Worm (Caenorhabditis elegans) whole organism, late embryonic: ENCODE data around the gene F58A6.5.

Experiments used
- C08G9.2 ChIP-seq: sonication (generic microtip); optimal IDR thresholded peaks from 2 replicates; lab custom pipeline; 2016; ENCODE audit warnings: mild to moderate bottlenecking, missing genetic modification characterization, moderate library complexity, missing compliant biosample characterization
- C38D4.7 ChIP-seq: fragments of 200-800 bp; sonication (Bioruptor generic); optimal IDR thresholded peaks from 2 replicates; lab custom pipeline; 2018; ENCODE audit warnings: mild to moderate bottlenecking, missing genetic modification characterization, moderate library complexity, missing compliant biosample characterization
- F13H6.1 ChIP-seq: sonication (generic microtip); optimal IDR thresholded peaks from 2 replicates; lab custom pipeline; 2016; ENCODE audit warnings: missing genetic modification characterization, missing compliant biosample characterization
- T23F11.4 ChIP-seq: fragments of 200-800 bp; sonication (Bioruptor generic); optimal IDR thresholded peaks from 2 replicates; lab custom pipeline; 2018; ENCODE audit warnings: mild to moderate bottlenecking, missing genetic modification characterization, missing compliant biosample characterization
- Y22D7AL.16 ChIP-seq: sonication (generic microtip); optimal IDR thresholded peaks from 2 replicates; lab custom pipeline; 2016; ENCODE audit warnings: missing genetic modification characterization, missing compliant biosample characterization
- ama-1 ChIP-seq: fragments of 150-350 bp; optimal IDR thresholded peaks from 2 replicates; lab custom pipeline; 2014
- ceh-14 ChIP-seq: sonication (generic microtip); optimal IDR thresholded peaks from 2 replicates; lab custom pipeline; 2016; ENCODE audit warnings: missing genotype, missing genetic modification characterization, missing compliant biosample characterization
- ceh-18 ChIP-seq: sonication (generic microtip); optimal IDR thresholded peaks from 2 replicates; lab custom pipeline; 2016; ENCODE audit warnings: missing genetic modification characterization, missing compliant biosample characterization
- ceh-2 ChIP-seq: sonication (generic microtip); optimal IDR thresholded peaks from 2 replicates; lab custom pipeline; 2016; ENCODE audit warnings: missing genotype, missing genetic modification characterization, missing compliant biosample characterization
- ceh-22 ChIP-seq: sonication (generic microtip); optimal IDR thresholded peaks from 2 replicates; lab custom pipeline; 2017; ENCODE audit warnings: missing biosample characterization, missing genetic modification characterization
- ceh-24 ChIP-seq: sonication (generic microtip); optimal IDR thresholded peaks from 2 replicates; lab custom pipeline; 2016; ENCODE audit warnings: mild to moderate bottlenecking, missing genetic modification characterization, missing compliant biosample characterization
- ceh-30 ChIP-seq: fragments of 150-350 bp; optimal IDR thresholded peaks from 2 replicates; lab custom pipeline; 2014; ENCODE audit warnings: missing biosample characterization, missing genetic modification characterization
- ceh-31 ChIP-seq: sonication (generic microtip); optimal IDR thresholded peaks from 2 replicates; lab custom pipeline; 2016; ENCODE audit warnings: missing genetic modification characterization, missing compliant biosample characterization
- ceh-34 ChIP-seq: sonication (generic microtip); optimal IDR thresholded peaks from 2 replicates; lab custom pipeline; 2016; ENCODE audit warnings: mild to moderate bottlenecking, missing genetic modification characterization, missing compliant biosample characterization
- ceh-45 ChIP-seq: fragments of 200-800 bp; sonication (Bioruptor generic); IDR thresholded peaks from 2 replicates; pipeline ENCODE4 v1.3.6; 2022; ENCODE audit warnings: missing genetic modification reagents, missing genetic modification characterization, missing compliant biosample characterization
- ceh-48 ChIP-seq: sonication (generic microtip); optimal IDR thresholded peaks from 2 replicates; lab custom pipeline; 2016; ENCODE audit warnings: missing genetic modification characterization, inconsistent platforms, missing compliant biosample characterization
- ceh-6 ChIP-seq: fragments of 200-800 bp; sonication (Bioruptor generic); optimal IDR thresholded peaks from 2 replicates; lab custom pipeline; 2018; ENCODE audit warnings: mild to moderate bottlenecking, missing genetic modification characterization, missing compliant biosample characterization
- che-1 ChIP-seq: sonication (generic microtip); optimal IDR thresholded peaks from 2 replicates; lab custom pipeline; 2016; ENCODE audit warnings: mild to moderate bottlenecking, missing genetic modification characterization, missing compliant biosample characterization
- dmd-4 ChIP-seq: sonication (generic microtip); optimal IDR thresholded peaks from 2 replicates; lab custom pipeline; 2016; ENCODE audit warnings: borderline replicate concordance, missing genetic modification characterization, missing compliant biosample characterization
- dve-1 ChIP-seq: sonication (generic microtip); optimal IDR thresholded peaks from 2 replicates; lab custom pipeline; 2017; ENCODE audit warnings: antibody characterized with exemption, mild to moderate bottlenecking, missing genetic modification characterization, missing compliant biosample characterization
- elt-2 ChIP-seq: sonication (generic microtip); optimal IDR thresholded peaks from 2 replicates; lab custom pipeline; 2016; ENCODE audit warnings: missing genetic modification reagents, missing genetic modification characterization, missing compliant biosample characterization
- elt-4 ChIP-seq: sonication (generic microtip); optimal IDR thresholded peaks from 2 replicates; lab custom pipeline; 2016; ENCODE audit warnings: missing genetic modification characterization, missing compliant biosample characterization
- eyg-1 ChIP-seq: sonication (generic microtip); optimal IDR thresholded peaks from 2 replicates; lab custom pipeline; 2016; ENCODE audit warnings: missing genotype, missing genetic modification characterization, missing compliant biosample characterization
- fkh-10 ChIP-seq: fragments of 150-350 bp; optimal IDR thresholded peaks from 2 replicates; lab custom pipeline; 2014; ENCODE audit warnings: missing biosample characterization, missing genetic modification reagents, missing genetic modification characterization
- fkh-6 ChIP-seq: sonication (generic microtip); optimal IDR thresholded peaks from 2 replicates; lab custom pipeline; 2016; ENCODE audit warnings: missing genetic modification characterization, missing compliant biosample characterization
- hlh-15 ChIP-seq: sonication (generic microtip); optimal IDR thresholded peaks from 2 replicates; lab custom pipeline; 2016; ENCODE audit warnings: missing genetic modification characterization, missing compliant biosample characterization
- hlh-30 ChIP-seq: sonication (generic microtip); optimal IDR thresholded peaks from 2 replicates; lab custom pipeline; 2017; ENCODE audit warnings: antibody characterized with exemption, missing genetic modification characterization, missing compliant biosample characterization; ENCODE audit not compliant: insufficient read depth
- hlh-8 ChIP-seq: sonication (generic microtip); optimal IDR thresholded peaks from 2 replicates; lab custom pipeline; 2016; ENCODE audit warnings: missing genotype, missing genetic modification characterization, missing compliant biosample characterization
- lim-6 ChIP-seq: sonication (generic microtip); optimal IDR thresholded peaks from 2 replicates; lab custom pipeline; 2016; ENCODE audit warnings: missing genetic modification characterization, missing compliant biosample characterization
- lin-11 ChIP-seq: fragments of 200-800 bp; sonication (Bioruptor generic); optimal IDR thresholded peaks from 2 replicates; lab custom pipeline; 2018; ENCODE audit warnings: mild to moderate bottlenecking, missing genetic modification characterization, missing compliant biosample characterization
- madf-2 ChIP-seq: sonication (generic microtip); optimal IDR thresholded peaks from 2 replicates; lab custom pipeline; 2017; ENCODE audit warnings: missing genetic modification characterization, missing compliant biosample characterization
- mec-3 ChIP-seq: sonication (generic microtip); optimal IDR thresholded peaks from 2 replicates; lab custom pipeline; 2016; ENCODE audit warnings: borderline replicate concordance, missing genetic modification characterization, missing compliant biosample characterization
- nfya-1 ChIP-seq: sonication (generic microtip); optimal IDR thresholded peaks from 2 replicates; lab custom pipeline; 2017; ENCODE audit warnings: missing genetic modification characterization, mild to moderate bottlenecking, missing compliant biosample characterization, antibody characterized with exemption, moderate library complexity
- nhr-11 ChIP-seq: fragments of 150-350 bp; optimal IDR thresholded peaks from 2 replicates; lab custom pipeline; 2014; ENCODE audit warnings: missing biosample characterization, missing genetic modification characterization
- npax-4 ChIP-seq: sonication (generic microtip); optimal IDR thresholded peaks from 2 replicates; lab custom pipeline; 2016; ENCODE audit warnings: missing genetic modification characterization, missing compliant biosample characterization
- odd-2 ChIP-seq: sonication (generic microtip); optimal IDR thresholded peaks from 2 replicates; lab custom pipeline; 2017; ENCODE audit warnings: antibody characterized with exemption, mild to moderate bottlenecking, missing genetic modification characterization, missing compliant biosample characterization
- pag-3 ChIP-seq: sonication (generic microtip); optimal IDR thresholded peaks from 2 replicates; lab custom pipeline; 2016; ENCODE audit warnings: missing compliant biosample characterization, missing genetic modification characterization, borderline replicate concordance
- pat-9 ChIP-seq: fragments of 200-800 bp; sonication (Bioruptor generic); optimal IDR thresholded peaks from 2 replicates; lab custom pipeline; 2018; ENCODE audit warnings: mild to moderate bottlenecking, missing genetic modification characterization, moderate library complexity, missing compliant biosample characterization
- pax-1 ChIP-seq: fragments of 150-350 bp; optimal IDR thresholded peaks from 2 replicates; lab custom pipeline; 2014; ENCODE audit warnings: missing biosample characterization, missing genetic modification characterization
- pros-1 ChIP-seq: fragments of 150-350 bp; optimal IDR thresholded peaks from 2 replicates; lab custom pipeline; 2014; ENCODE audit warnings: missing biosample characterization, missing genetic modification reagents, missing genetic modification characterization
- ref-2 ChIP-seq: sonication (generic microtip); optimal IDR thresholded peaks from 2 replicates; lab custom pipeline; 2016; ENCODE audit warnings: missing genetic modification characterization, missing compliant biosample characterization
- rnt-1 ChIP-seq: sonication (generic microtip); optimal IDR thresholded peaks from 2 replicates; lab custom pipeline; 2016; ENCODE audit warnings: missing genetic modification characterization, missing compliant biosample characterization
- sdc-2 ChIP-seq: sonication (generic microtip); optimal IDR thresholded peaks from 2 replicates; lab custom pipeline; 2016; ENCODE audit warnings: missing genotype, missing genetic modification characterization, missing compliant biosample characterization
- tbx-2 ChIP-seq: sonication (generic microtip); optimal IDR thresholded peaks from 2 replicates; lab custom pipeline; 2016; ENCODE audit warnings: missing genetic modification characterization, missing compliant biosample characterization
- ttx-3 ChIP-seq: sonication (generic microtip); optimal IDR thresholded peaks from 2 replicates; lab custom pipeline; 2016; ENCODE audit warnings: missing genetic modification reagents, missing genetic modification characterization, missing compliant biosample characterization
- unc-3 ChIP-seq, 2 experiments: fragments of 200-800 bp in 1 of 2; sonication (Bioruptor generic) in 1 of 2; sonication (generic microtip) in 1 of 2; conservative IDR thresholded peaks in 1 of 2; optimal IDR thresholded peaks in 1 of 2; 2 replicates each; pipeline versions ENCODE4 v1.3.6 to Lab custom; 2016 to 2022; ENCODE audit warnings: missing compliant biosample characterization in 2 of 2, missing genetic modification characterization in 2 of 2, missing genetic modification reagents in 1 of 2
- unc-55 ChIP-seq: sonication (generic microtip); optimal IDR thresholded peaks from 2 replicates; lab custom pipeline; 2017; ENCODE audit warnings: missing biosample characterization, missing genetic modification reagents, missing genetic modification characterization
- zip-5 ChIP-seq: sonication (generic microtip); optimal IDR thresholded peaks from 2 replicates; lab custom pipeline; 2016; ENCODE audit warnings: missing genetic modification characterization, missing compliant biosample characterization
- ztf-16 ChIP-seq: sonication (generic microtip); optimal IDR thresholded peaks from 2 replicates; lab custom pipeline; 2017; ENCODE audit warnings: missing genetic modification characterization, missing compliant biosample characterization

Gene F58A6.5

DNA sequence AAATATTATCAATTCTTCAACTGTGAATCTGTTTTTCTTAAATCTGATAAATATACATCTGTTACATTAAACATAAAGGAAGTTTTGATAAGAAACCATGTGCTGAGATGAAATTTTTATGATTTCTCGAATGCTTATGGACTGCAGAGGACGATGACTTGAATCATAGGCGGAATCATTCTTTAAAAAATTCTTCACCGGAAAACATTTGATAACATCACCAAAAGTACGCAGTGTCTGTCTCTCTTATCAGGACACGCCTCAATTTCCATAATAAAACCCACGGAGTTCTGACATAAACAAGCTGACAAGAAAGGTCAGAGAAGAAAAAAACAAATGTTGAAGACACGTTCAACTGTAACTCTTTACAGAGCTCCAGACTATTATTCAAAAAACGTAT is 38.6 kb downstream of the F58A6.5 start, which contains the start of gene F09C12.2:
F09C12.2 (plus strand) TSS at position 320 of the 400 bp plus-strand sequence.
- TF ChIP-seq ceh-18 (tag; lab: Kevin White, UChicago) (no peak), ceh-2 (tag; lab: Kevin White, UChicago) (no peak), dve-1 (tag; lab: Kevin White, UChicago) (no peak), npax-4 (no peak), eyg-1 (tag; lab: Kevin White, UChicago) (no peak), rnt-1 (tag; lab: Kevin White, UChicago) (no peak), C38D4.7 (GFP tag; lab: Kevin White, UChicago) (no peak), ceh-6 (GFP tag; lab: Kevin White, UChicago) (no peak), ceh-30 (no peak), nfya-1 (tag; lab: Kevin White, UChicago) (no peak), ceh-34 (tag; lab: Kevin White, UChicago) (no peak)

DNA sequence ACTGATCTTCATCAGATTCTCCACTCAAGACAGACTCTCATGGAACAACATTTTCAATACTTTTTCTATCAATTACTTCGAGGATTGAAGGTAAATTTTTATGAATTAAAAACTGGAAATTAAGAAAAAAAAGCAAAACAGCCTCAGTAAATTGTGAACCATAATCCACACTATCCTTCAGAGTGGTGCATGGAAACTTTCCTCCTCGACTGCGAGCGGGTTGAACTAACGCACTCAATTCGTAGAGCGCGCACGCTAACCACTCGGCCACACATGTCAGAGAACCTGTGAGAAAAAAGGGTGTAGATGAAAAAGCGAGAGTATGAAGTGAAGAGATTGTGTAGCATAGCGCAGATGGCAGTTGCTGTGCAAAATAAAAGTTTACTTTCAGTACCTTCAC is 43.2 kb downstream of the F58A6.5 start:
- no peak for TF ChIP-seq nhr-11
- TF ChIP-seq pat-9 (tag; lab: Kevin White, UChicago): peak; percentile 98
- peak; percentile 100 for TF ChIP-seq elt-2 (tag; lab: Kevin White, UChicago)
- peak; percentile 88 for TF ChIP-seq rnt-1 (tag; lab: Kevin White, UChicago)
- TF ChIP-seq zip-5 (tag; lab: Kevin White, UChicago): peak; percentile 79
- peak; percentile 93 for TF ChIP-seq ref-2
- TF ChIP-seq pax-1 (tag; lab: Kevin White, UChicago): no peak
- peak; percentile 88 for TF ChIP-seq C08G9.2 (tag; lab: Kevin White, UChicago)
- peak; percentile 68 for TF ChIP-seq pag-3 (tag; lab: Kevin White, UChicago)
- TF ChIP-seq ttx-3 (tag; lab: Kevin White, UChicago): peak; percentile 94
- TF ChIP-seq ceh-31 (tag; lab: Kevin White, UChicago): peak; percentile 81
- peak; percentile 98 for TF ChIP-seq ceh-6 (GFP tag; lab: Kevin White, UChicago)
- peak; percentile 28 for TF ChIP-seq ceh-22 (tag; lab: Kevin White, UChicago)
- TF ChIP-seq lin-11 (tag; lab: Kevin White, UChicago): peak; percentile 94
- peak; percentile 94 for TF ChIP-seq lim-6 (tag; lab: Kevin White, UChicago)
- peak; percentile 96 for TF ChIP-seq dmd-4 (tag; lab: Kevin White, UChicago)
- peak; percentile 94 for TF ChIP-seq ceh-14
- peak; percentile 92 for TF ChIP-seq F13H6.1 (tag; lab: Kevin White, UChicago)
- peak; percentile 96 for TF ChIP-seq che-1 (tag; lab: Kevin White, UChicago)
- peak; percentile 87 for TF ChIP-seq mec-3 (tag; lab: Kevin White, UChicago)
- peak; percentile 92 for TF ChIP-seq ceh-45 (GFP tag; lab: Robert Waterston, UW)
- peak; percentile 96 for TF ChIP-seq hlh-15
- TF ChIP-seq hlh-8 (tag; lab: Kevin White, UChicago): peak; percentile 95
- TF ChIP-seq ceh-2 (tag; lab: Kevin White, UChicago): peak; percentile 86
- TF ChIP-seq fkh-10: peak; percentile 79
- peak; percentile 41 for TF ChIP-seq pros-1 (tag; lab: Kevin White, UChicago)
- TF ChIP-seq elt-4 (tag; lab: Kevin White, UChicago): peak; percentile 93
- TF ChIP-seq odd-2 (tag; lab: Kevin White, UChicago): peak; percentile 72
- TF ChIP-seq hlh-30 (tag; lab: Kevin White, UChicago): peak; percentile 75
- no peak for TF ChIP-seq ama-1 (lab: Kevin White, UChicago)
- TF ChIP-seq fkh-6 (tag; lab: Kevin White, UChicago): peak; percentile 95
- TF ChIP-seq ztf-16: peak; percentile 96
- TF ChIP-seq C38D4.7 (GFP tag; lab: Kevin White, UChicago): peak; percentile 96
- peak; percentile 88 for TF ChIP-seq nfya-1 (tag; lab: Kevin White, UChicago)
- peak; percentile 96 for TF ChIP-seq madf-2
- peak; percentile 92 for TF ChIP-seq npax-4
- TF ChIP-seq dve-1 (tag; lab: Kevin White, UChicago): peak; percentile 93
- TF ChIP-seq ceh-48: peak; percentile 89
- TF ChIP-seq unc-3 (GFP tag; conservative IDR thresholded peaks at IDR 0.05; lab: Robert Waterston, UW): peak; percentile 97
- peak; percentile 91 for TF ChIP-seq unc-3 (tag; optimal IDR thresholded peaks at IDR 0.05; lab: Kevin White, UChicago)
- no peak for TF ChIP-seq unc-55
- TF ChIP-seq Y22D7AL.16: peak; percentile 98
- peak; percentile 92 for TF ChIP-seq tbx-2
- TF ChIP-seq sdc-2 (tag; lab: Kevin White, UChicago): peak; percentile 90
- TF ChIP-seq ceh-24 (tag; lab: Kevin White, UChicago): peak; percentile 86
- peak; percentile 98 for TF ChIP-seq T23F11.4 (GFP tag; lab: Kevin White, UChicago)
